Worm (Caenorhabditis elegans): ENCODE measurements around the gene mbk-2.
A peak's percentile ranks its signal among the peaks of the same experiment; 100 is the strongest.

The mbk-2 gene

ce11 chrIV:13078342-13078741 is 69.4 kb downstream of the mbk-2 start:
- TF ChIP-seq vab-7 (GFP tag; IDR thresholded peaks at IDR 0.05) (0 out of 2 replicates have a peak, but pooled peaks have one; percentile 7), ZK337.2 (GFP tag; IDR thresholded peaks at IDR 0.05) (no peak), unc-62 (GFP tag; optimal IDR thresholded peaks at IDR 0.05 in 1 of 2) (peak in 1 of 2 experiments; percentile 96), unc-62 (tag; optimal IDR thresholded peaks at IDR 0.05) (no peak)

- peak in 1 of 2 experiments; percentile 28 for TF ChIP-seq mdl-1 (tag; optimal IDR thresholded peaks at IDR 0.05)
- peak; percentile 80 for TF ChIP-seq cey-2 (tag; optimal IDR thresholded peaks at IDR 0.05; ENCODE audit: borderline replicate concordance, insufficient read depth)
- TF ChIP-seq hlh-30 (tag; optimal IDR thresholded peaks at IDR 0.05; ENCODE audit: insufficient read depth), result peak; percentile 55
- TF ChIP-seq T26A8.4 (GFP tag; IDR thresholded peaks at IDR 0.05), result no peak
- peak; percentile 67 for TF ChIP-seq hlh-11 (tag; optimal IDR thresholded peaks at IDR 0.05)
- TF ChIP-seq mxl-3 (GFP tag; optimal IDR thresholded peaks at IDR 0.05), result peak; percentile 60
- TF ChIP-seq jun-1 (tag; optimal IDR thresholded peaks at IDR 0.05), result no peak
- no peak for TF ChIP-seq duxl-1 (tag; optimal IDR thresholded peaks at IDR 0.05; ENCODE audit: poor library complexity)
- TF ChIP-seq dve-1 (tag; optimal IDR thresholded peaks at IDR 0.05; ENCODE audit: insufficient read depth), result peak; percentile 21
- peak; percentile 76 for TF ChIP-seq nhr-28 (tag; optimal IDR thresholded peaks at IDR 0.05)
These were observed 70.2 kb downstream of the mbk-2 start, which contains the start of gene C39E9.8 for ce11 chrIV:13079119-13079518. Gene C39E9.8 (plus strand): TSS chrIV:13079446.

ce11 chrIV:13080185-13080584 is 71.2 kb downstream of the mbk-2 start:
- no peak for TF ChIP-seq R02D3.7 (tag; optimal IDR thresholded peaks at IDR 0.05)
- no peak for TF ChIP-seq ZK546.5 (tag; optimal IDR thresholded peaks at IDR 0.05)
- no peak for TF ChIP-seq nhr-6 (tag; optimal IDR thresholded peaks at IDR 0.05)
- peak in 1 of 2 experiments; percentile 5 for TF ChIP-seq mdl-1 (tag; optimal IDR thresholded peaks at IDR 0.05)
- TF ChIP-seq nhr-11 (tag; optimal IDR thresholded peaks at IDR 0.05), result peak; percentile 89
- TF ChIP-seq lin-1 (GFP tag; IDR thresholded peaks at IDR 0.05), result no peak
- no peak for TF ChIP-seq lir-3 (tag; optimal IDR thresholded peaks at IDR 0.05)
- no peak for TF ChIP-seq aha-1 (tag)
- peak; percentile 20 for TF ChIP-seq hlh-11 (tag; optimal IDR thresholded peaks at IDR 0.05)
- peak; percentile 92 for TF ChIP-seq nhr-28 (tag; optimal IDR thresholded peaks at IDR 0.05)
- no peak for TF ChIP-seq ceh-44 (GFP tag; IDR thresholded peaks at IDR 0.05)

- TF ChIP-seq unc-130 (GFP tag; optimal IDR thresholded peaks at IDR 0.05) (no peak), zfp-2 (tag; optimal IDR thresholded peaks at IDR 0.05) (no peak), attf-4 (tag; optimal IDR thresholded peaks at IDR 0.05) (no peak), ceh-62 (tag; optimal IDR thresholded peaks at IDR 0.05) (no peak), mxl-3 (GFP tag; optimal IDR thresholded peaks at IDR 0.05) (no peak), daf-19 (GFP tag; conservative IDR thresholded peaks at IDR 0.05) (no peak), skn-1 (tag; optimal IDR thresholded peaks at IDR 0.05) (no peak), tag-97 (GFP tag; IDR thresholded peaks at IDR 0.05) (no peak), nhr-25 (tag; optimal IDR thresholded peaks at IDR 0.05; ENCODE audit: borderline replicate concordance, insufficient read depth) (peak; percentile 8), aha-1 (tag) (peak; percentile 9), F26F4.8 (GFP tag; conservative IDR thresholded peaks at IDR 0.05) (no peak), pha-4 (GFP tag; IDR thresholded peaks at IDR 0.05) (no peak), pha-4 (tag; optimal IDR thresholded peaks at IDR 0.05) (no peak), unc-62 (GFP tag; optimal IDR thresholded peaks at IDR 0.05 in 1 of 2) (peak in 1 of 2 experiments; percentile 94), unc-62 (tag; optimal IDR thresholded peaks at IDR 0.05) (no peak)
These were observed 71.9 kb downstream of the mbk-2 start for ce11 chrIV:13080861-13081260.

ce11 chrIV:13082106-13082505 is 73.1 kb downstream of the mbk-2 start:
- TF ChIP-seq unc-62 (GFP tag; optimal IDR thresholded peaks at IDR 0.05 in 1 of 2) (peak in 1 of 2 experiments; percentile 98), unc-62 (tag; optimal IDR thresholded peaks at IDR 0.05) (no peak), nhr-41 (GFP tag; IDR thresholded peaks at IDR 0.05) (no peak), nhr-28 (tag; optimal IDR thresholded peaks at IDR 0.05) (no peak), ZK337.2 (GFP tag; IDR thresholded peaks at IDR 0.05) (no peak), D1046.2 (GFP tag; IDR thresholded peaks at IDR 0.05) (0 out of 2 replicates have a peak, but pooled peaks have one; percentile 17), mep-1 (tag; optimal IDR thresholded peaks at IDR 0.05) (no peak), ceh-20 (GFP tag; IDR thresholded peaks at IDR 0.05) (0 out of 2 replicates have a peak, but pooled peaks have one; percentile 21), dpl-1 (GFP tag; optimal IDR thresholded peaks at IDR 0.05) (no peak), zag-1 (tag; optimal IDR thresholded peaks at IDR 0.05) (no peak), Y5F2A.4 (GFP tag; optimal IDR thresholded peaks at IDR 0.05) (no peak), T26A8.4 (GFP tag; IDR thresholded peaks at IDR 0.05) (no peak), ama-1 (optimal IDR thresholded peaks at IDR 0.05) (peak; percentile 39), ctbp-1 (GFP tag; IDR thresholded peaks at IDR 0.05) (0 out of 2 replicates have a peak, but pooled peaks have one; percentile 31), lin-38 (GFP tag; IDR thresholded peaks at IDR 0.05) (no peak), madf-9 (GFP tag; conservative IDR thresholded peaks at IDR 0.05) (no peak)

Measured in whole organism, L4 larva.